Fruit fly (Drosophila melanogaster) whole organism, prepupa: Measurements from ENCODE around the gene Blimp-1.

Experiments
- Blimp-1 ChIP-seq: fragments of 200-800 bp; sonication (Bioruptor generic); optimal IDR thresholded peaks from 3 replicates; lab custom pipeline; 2017; ENCODE audit warnings: missing biosample characterization, missing genetic modification characterization, mild to moderate bottlenecking, moderate library complexity, missing genetic modification reagents
- CG10669 ChIP-seq: fragments of 200-800 bp; sonication (Bioruptor generic); optimal IDR thresholded peaks from 3 replicates; lab custom pipeline; 2018; ENCODE audit warnings: missing biosample characterization, mild to moderate bottlenecking, missing genetic modification characterization, moderate library complexity
- CG11294 ChIP-seq: fragments of 200-800 bp; sonication (Bioruptor generic); IDR thresholded peaks from 2 replicates; pipeline ENCODE4 v1.3.6; 2022; ENCODE audit warnings: missing biosample characterization, missing genetic modification characterization
- CG11762 ChIP-seq: fragments of 200-800 bp; sonication (Bioruptor generic); optimal IDR thresholded peaks from 3 replicates; lab custom pipeline; 2016; ENCODE audit warnings: missing biosample characterization, missing genetic modification characterization; ENCODE audit not compliant: insufficient read depth
- CG11902 ChIP-seq: fragments of 200-800 bp; sonication (Bioruptor generic); optimal IDR thresholded peaks from 3 replicates; lab custom pipeline; 2016; ENCODE audit warnings: missing biosample characterization, missing genetic modification characterization
- CG15336 ChIP-seq: fragments of 200-800 bp; sonication (Bioruptor generic); IDR thresholded peaks from 2 replicates; pipeline ENCODE4 v1.3.6; 2022; ENCODE audit warnings: missing biosample characterization, missing genetic modification characterization
- CG16779 ChIP-seq: fragments of 200-800 bp; sonication (Bioruptor generic); optimal IDR thresholded peaks from 3 replicates; lab custom pipeline; 2017; ENCODE audit warnings: missing biosample characterization, mild to moderate bottlenecking, missing genetic modification characterization
- CG3032 ChIP-seq: fragments of 200-800 bp; optimal IDR thresholded peaks from 2 replicates; lab custom pipeline; 2019; ENCODE audit warnings: missing biosample characterization, mild to moderate bottlenecking, missing genetic modification characterization, moderate library complexity
- CG31627 ChIP-seq: fragments of 200-800 bp; sonication (Bioruptor generic); optimal IDR thresholded peaks from 3 replicates; lab custom pipeline; 2016; ENCODE audit warnings: missing biosample characterization, missing genetic modification characterization
- CG32006 ChIP-seq: fragments of 200-800 bp; sonication (Bioruptor generic); optimal IDR thresholded peaks from 3 replicates; lab custom pipeline; 2017; ENCODE audit warnings: missing biosample characterization, mild to moderate bottlenecking, missing genetic modification characterization
- CG34406 ChIP-seq: fragments of 200-800 bp; sonication (Bioruptor generic); optimal IDR thresholded peaks from 3 replicates; lab custom pipeline; 2016; ENCODE audit warnings: missing biosample characterization, missing genetic modification characterization
- CG3919 ChIP-seq: fragments of 200-800 bp; sonication (Bioruptor generic); optimal IDR thresholded peaks from 3 replicates; lab custom pipeline; 2016; ENCODE audit warnings: missing biosample characterization, missing genetic modification characterization
- CG6792 ChIP-seq: fragments of 200-800 bp; sonication (Bioruptor generic); optimal IDR thresholded peaks from 3 replicates; lab custom pipeline; 2016; ENCODE audit warnings: missing biosample characterization, missing genetic modification characterization
- CG6854 ChIP-seq: fragments of 200-800 bp; sonication (Bioruptor generic); optimal IDR thresholded peaks from 2 replicates; lab custom pipeline; 2017; ENCODE audit warnings: missing biosample characterization, mild to moderate bottlenecking, missing genetic modification characterization
- CG8632 ChIP-seq: fragments of 200-800 bp; sonication (Bioruptor generic); optimal IDR thresholded peaks from 3 replicates; lab custom pipeline; 2016; ENCODE audit warnings: missing biosample characterization, missing genetic modification characterization
- Eip75B ChIP-seq: fragments of 200-800 bp; sonication (Bioruptor generic); optimal IDR thresholded peaks from 3 replicates; lab custom pipeline; 2016; ENCODE audit warnings: missing biosample characterization, missing genetic modification characterization
- Eip78C ChIP-seq: fragments of 200-800 bp; sonication (Bioruptor generic); peaks from one replicate; lab custom pipeline; 2016; ENCODE audit warnings: missing biosample characterization, missing genetic modification characterization
- Gug ChIP-seq: fragments of 200-800 bp; sonication (Bioruptor generic); IDR thresholded peaks from 2 replicates; pipeline ENCODE4 v1.3.6; 2022; ENCODE audit warnings: missing biosample characterization, missing genetic modification characterization
- Hr38 ChIP-seq: sonication (Bioruptor generic); optimal IDR thresholded peaks from 2 replicates; lab custom pipeline; 2016; ENCODE audit warnings: missing biosample characterization, missing genetic modification characterization
- Hr39 ChIP-seq: fragments of 200-800 bp; sonication (Bioruptor generic); optimal IDR thresholded peaks from 2 replicates; lab custom pipeline; 2016; ENCODE audit warnings: missing biosample characterization, missing genetic modification characterization
- Hr4 ChIP-seq: fragments of 200-800 bp; sonication (Bioruptor generic); optimal IDR thresholded peaks from 3 replicates; lab custom pipeline; 2016; ENCODE audit warnings: missing biosample characterization, missing genetic modification characterization
- Lpt ChIP-seq: fragments of 200-800 bp; sonication (Bioruptor generic); optimal IDR thresholded peaks from 3 replicates; lab custom pipeline; 2016; ENCODE audit warnings: missing biosample characterization, missing genetic modification characterization
- Met ChIP-seq: fragments of 200-800 bp; sonication (Bioruptor generic); optimal IDR thresholded peaks from 3 replicates; lab custom pipeline; 2016; ENCODE audit warnings: missing biosample characterization, missing genetic modification characterization
- Sox102F ChIP-seq: fragments of 200-800 bp; sonication (Bioruptor generic); optimal IDR thresholded peaks from 2 replicates; lab custom pipeline; 2016; ENCODE audit warnings: missing biosample characterization, mild to moderate bottlenecking, missing genetic modification characterization
- Sox14 ChIP-seq: fragments of 200-800 bp; sonication (Bioruptor generic); optimal IDR thresholded peaks from 3 replicates; lab custom pipeline; 2016; ENCODE audit warnings: missing biosample characterization, missing genetic modification characterization
- Sox15 ChIP-seq: fragments of 200-800 bp; sonication (Bioruptor generic); optimal IDR thresholded peaks from 3 replicates; lab custom pipeline; 2016; ENCODE audit warnings: missing biosample characterization, missing genetic modification characterization
- achi ChIP-seq: fragments of 200-800 bp; sonication (Bioruptor generic); optimal IDR thresholded peaks from 3 replicates; lab custom pipeline; 2016; ENCODE audit warnings: missing biosample characterization, missing genetic modification characterization
- cyc ChIP-seq: fragments of 200-800 bp; sonication (Bioruptor generic); optimal IDR thresholded peaks from 3 replicates; lab custom pipeline; 2016; ENCODE audit warnings: missing biosample characterization, missing genetic modification characterization
- dsx ChIP-seq: fragments of 200-800 bp; optimal IDR thresholded peaks from 3 replicates; lab custom pipeline; 2019; ENCODE audit warnings: missing biosample characterization, mild to moderate bottlenecking, missing genetic modification characterization, moderate library complexity; ENCODE audit not compliant: poor library complexity, severe bottlenecking
- esn ChIP-seq: fragments of 200-800 bp; sonication (Bioruptor generic); optimal IDR thresholded peaks from 2 replicates; lab custom pipeline; 2016; ENCODE audit warnings: missing biosample characterization, mild to moderate bottlenecking, missing genetic modification characterization, moderate library complexity
- fd59A ChIP-seq: fragments of 200-800 bp; sonication (Bioruptor generic); optimal IDR thresholded peaks from 2 replicates; lab custom pipeline; 2017; ENCODE audit warnings: missing biosample characterization, mild to moderate bottlenecking, missing genetic modification characterization, missing genetic modification reagents
- fd85E ChIP-seq: fragments of 200-800 bp; sonication (Bioruptor generic); optimal IDR thresholded peaks from 3 replicates; lab custom pipeline; 2016; ENCODE audit warnings: missing biosample characterization, missing genetic modification characterization
- lz ChIP-seq: fragments of 200-800 bp; sonication (Bioruptor generic); optimal IDR thresholded peaks from 3 replicates; lab custom pipeline; 2016; ENCODE audit warnings: missing biosample characterization, missing genetic modification characterization
- net ChIP-seq: fragments of 200-800 bp; sonication (Bioruptor generic); optimal IDR thresholded peaks from 3 replicates; lab custom pipeline; 2016; ENCODE audit warnings: missing biosample characterization, missing genetic modification characterization
- salr ChIP-seq, 2 experiments: fragments of 200-800 bp; sonication (Bioruptor generic); optimal IDR thresholded peaks; 3 replicates each; lab custom pipeline; 2016 to 2018; ENCODE audit warnings: missing biosample characterization in 2 of 2, missing genetic modification characterization in 2 of 2, mild to moderate bottlenecking in 1 of 2
- spab ChIP-seq: fragments of 200-800 bp; sonication (Bioruptor generic); optimal IDR thresholded peaks from 2 replicates; lab custom pipeline; 2017; ENCODE audit warnings: missing biosample characterization, mild to moderate bottlenecking, missing genetic modification characterization, missing genetic modification reagents
- ss ChIP-seq, 2 experiments: fragments of 200-800 bp; sonication (Bioruptor generic); optimal IDR thresholded peaks; 2 replicates in 1 of 2; 3 replicates in 1 of 2; lab custom pipeline; 2017 to 2018; ENCODE audit warnings: mild to moderate bottlenecking in 2 of 2, missing biosample characterization in 2 of 2, missing genetic modification characterization in 2 of 2, moderate library complexity in 1 of 2
- svp ChIP-seq: fragments of 200-800 bp; sonication (Bioruptor generic); peaks from one replicate; lab custom pipeline; 2016; ENCODE audit warnings: missing biosample characterization, missing genetic modification characterization

Gene Blimp-1

DNA sequence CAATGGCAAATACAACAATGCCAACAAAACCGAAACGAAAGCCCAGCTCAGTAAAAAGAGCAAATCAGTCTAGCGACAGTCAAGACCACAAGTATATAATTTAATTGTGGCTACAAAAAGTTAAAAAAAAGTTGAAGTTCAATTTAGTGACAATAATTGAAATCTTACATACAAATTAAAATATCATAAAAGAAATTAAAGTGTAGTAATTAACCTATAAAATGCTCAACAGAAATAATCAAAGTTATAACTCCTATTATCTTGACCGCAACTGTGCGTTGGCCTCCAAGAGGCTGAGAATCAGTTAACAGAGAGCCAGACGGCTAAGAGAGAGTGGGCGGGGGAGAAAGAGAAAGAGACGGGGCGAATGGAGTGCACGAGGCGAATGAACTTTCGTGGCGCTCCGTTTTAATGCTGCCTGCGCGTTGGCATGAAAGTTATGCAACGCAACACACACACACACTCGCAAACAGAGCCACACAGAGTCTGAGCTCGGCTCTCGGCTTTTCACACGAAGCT, 19.0 kb upstream of the Blimp-1 start (continued):
- TF ChIP-seq achi (GFP tag; lab: Kevin White, UChicago), result peak; percentile 94
- TF ChIP-seq CG31627 (GFP tag; lab: Kevin White, UChicago), result peak; percentile 92
- peak; percentile 82 for TF ChIP-seq CG16779 (tag; lab: Kevin White, UChicago)
- TF ChIP-seq spab, result peak; percentile 71
- peak; percentile 92 for TF ChIP-seq Sox14 (GFP tag; lab: Kevin White, UChicago)
- peak; percentile 91 for TF ChIP-seq CG6792
- TF ChIP-seq CG10669, result peak; percentile 73
- no peak for TF ChIP-seq Hr38
- peak; percentile 92 for TF ChIP-seq net (GFP tag; lab: Kevin White, UChicago)
- peak; percentile 80 for TF ChIP-seq CG11762 (GFP tag; lab: Kevin White, UChicago)
- peak; percentile 97 for TF ChIP-seq Met (GFP tag; lab: Kevin White, UChicago)
- TF ChIP-seq CG34406 (GFP tag; lab: Kevin White, UChicago), result peak; percentile 93
- TF ChIP-seq CG3919 (GFP tag; lab: Kevin White, UChicago), result peak; percentile 95
- peak; percentile 95 for TF ChIP-seq Lpt (GFP tag; lab: Kevin White, UChicago)
- TF ChIP-seq cyc, result peak; percentile 92

dm6 chr3L:5615744-5616143, 15.0 kb upstream of the Blimp-1 start:
- TF ChIP-seq fd59A, result no peak
- TF ChIP-seq Gug (GFP tag; lab: Robert Waterston, UW), result no peak
- TF ChIP-seq CG6854 (GFP tag; lab: Kevin White, UChicago), result peak; percentile 12
- TF ChIP-seq Met (GFP tag; lab: Kevin White, UChicago), result peak; percentile 6
- peak; percentile 95 for TF ChIP-seq Blimp-1
- TF ChIP-seq Lpt (GFP tag; lab: Kevin White, UChicago), result peak; percentile 0

DNA sequence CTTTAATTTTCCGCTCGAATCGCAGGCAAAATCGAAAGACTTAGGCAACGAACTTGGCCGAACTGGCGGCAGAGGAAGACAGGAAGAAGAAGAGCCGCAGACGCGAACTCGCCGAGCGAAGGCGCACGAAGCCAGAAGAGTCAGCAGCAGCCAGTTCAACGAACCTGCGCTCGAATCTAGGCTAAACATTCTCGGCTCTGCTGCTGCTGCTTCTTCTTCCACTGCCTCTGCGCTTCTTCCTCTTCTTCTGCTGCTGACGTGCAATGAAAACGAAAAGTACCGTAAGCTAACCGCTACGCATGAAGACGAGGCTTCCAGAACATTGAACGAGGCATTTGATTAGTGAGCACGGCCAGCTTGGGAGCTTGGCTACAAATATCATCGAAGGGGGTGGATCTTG, 14.3 kb upstream of the Blimp-1 start:
- TF ChIP-seq Sox14 (GFP tag; lab: Kevin White, UChicago) (no peak), CG3032 (no peak), Blimp-1 (peak; percentile 97), Hr39 (GFP tag; lab: Kevin White, UChicago) (no peak), Eip75B (GFP tag; lab: Kevin White, UChicago) (peak; percentile 3), ss (GFP tag; optimal IDR thresholded peaks at IDR 0.05; lab: Kevin White, UChicago) (no peak), Eip78C (GFP tag; lab: Kevin White, UChicago) (peak; percentile 46), net (GFP tag; lab: Kevin White, UChicago) (no peak)
- TF ChIP-seq, all 60 proteins: peak for 3

DNA sequence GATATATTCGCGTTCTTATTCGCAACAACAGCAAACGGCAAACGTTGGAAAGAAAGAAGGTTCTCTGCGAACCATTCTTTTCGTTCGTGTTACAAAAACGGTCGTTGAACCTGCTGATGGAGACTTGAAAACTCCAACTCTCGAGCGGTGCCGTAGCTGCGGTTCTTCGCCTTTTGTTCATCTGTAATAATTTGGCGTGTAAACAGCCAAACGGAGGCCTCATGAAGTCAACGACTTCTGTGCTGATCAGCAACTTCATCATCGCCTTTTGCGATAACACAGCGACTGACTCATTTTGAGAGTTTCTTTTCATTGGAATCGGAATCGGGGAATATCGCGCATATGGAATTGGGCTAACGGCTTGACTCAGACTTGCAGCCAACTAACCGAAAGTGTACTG, 13.4 kb upstream of the Blimp-1 start:
- TF ChIP-seq CG15336, result no peak
- TF ChIP-seq lz, result no peak
- TF ChIP-seq dsx (GFP tag; lab: Kevin White, UChicago), result no peak
- no peak for TF ChIP-seq CG6854 (GFP tag; lab: Kevin White, UChicago)
- no peak for TF ChIP-seq fd85E (GFP tag; lab: Kevin White, UChicago)
- TF ChIP-seq Hr38, result no peak
- no peak for TF ChIP-seq svp (GFP tag; lab: Kevin White, UChicago)
- TF ChIP-seq CG11902 (GFP tag; lab: Kevin White, UChicago), result no peak
- no peak for TF ChIP-seq Sox15 (GFP tag; lab: Kevin White, UChicago)
- TF ChIP-seq CG11294, result no peak
- TF ChIP-seq CG16779 (tag; lab: Kevin White, UChicago), result no peak
- TF ChIP-seq esn (GFP tag; lab: Kevin White, UChicago), result no peak
- no peak for TF ChIP-seq CG32006 (GFP tag; lab: Kevin White, UChicago)
- TF ChIP-seq Blimp-1, result peak; percentile 95
- TF ChIP-seq Met (GFP tag; lab: Kevin White, UChicago), result peak; percentile 15
- TF ChIP-seq Sox102F, result peak; percentile 4
- no peak for TF ChIP-seq Hr4
- no peak for TF ChIP-seq CG10669
- no peak for TF ChIP-seq CG8632 (GFP tag; lab: Kevin White, UChicago)
- no peak for TF ChIP-seq salr (GFP tag; optimal IDR thresholded peaks at IDR 0.05; lab: Kevin White, UChicago)
- TF ChIP-seq Eip78C (GFP tag; lab: Kevin White, UChicago), result peak; percentile 11
